Worm (Caenorhabditis elegans) whole organism, young adult: ENCODE data around the gene acd-3.

Experiments
- dox-1 ChIP-seq: fragments of 200-800 bp; sonication (Bioruptor generic); IDR thresholded peaks from 2 replicates; pipeline ENCODE4 v1.3.6; 2022; ENCODE audit warnings: missing genetic modification reagents, missing genetic modification characterization, missing compliant biosample characterization
- lin-35 ChIP-seq, 3 experiments: fragments of 150-350 bp in 2 of 3; sonication (generic microtip) in 1 of 3; optimal IDR thresholded peaks; 2 replicates each; lab custom pipeline; 2014 to 2018; ENCODE audit warnings: missing biosample characterization in 3 of 3, missing genetic modification characterization in 3 of 3, missing genetic modification reagents in 3 of 3
- rec-8 ChIP-seq, 2 experiments: sonication (generic microtip); optimal IDR thresholded peaks; 2 replicates each; lab custom pipeline; 2016; ENCODE audit warnings: mild to moderate bottlenecking in 2 of 2, missing genetic modification characterization in 2 of 2, missing genetic modification reagents in 2 of 2, missing genotype in 2 of 2, missing biosample characterization in 1 of 2, missing compliant biosample characterization in 1 of 2, moderate library complexity in 1 of 2

DNA sequence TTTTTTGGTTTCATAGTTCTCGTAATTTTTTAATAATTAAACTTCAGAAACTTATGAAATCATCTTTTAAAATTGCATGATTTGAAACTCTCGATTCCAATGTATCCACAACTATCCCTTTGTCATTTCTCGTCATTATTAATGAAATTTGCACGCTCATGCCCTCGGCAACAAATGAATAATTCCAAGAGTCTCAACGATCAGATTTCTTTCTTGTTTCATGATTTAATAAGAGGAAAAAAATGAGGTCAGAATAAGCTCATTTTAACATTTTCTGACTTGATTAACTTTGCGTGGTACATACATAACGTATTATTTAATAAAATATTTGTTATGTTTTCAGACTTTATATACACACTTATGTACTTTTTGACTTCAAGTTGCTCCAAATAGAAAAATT lies 10.7 kb upstream of the acd-3 start:
- TF ChIP-seq rec-8 (tag; optimal IDR thresholded peaks at IDR 0.05; lab: Kevin White, UChicago) (no peak), lin-35 (GFP tag; optimal IDR thresholded peaks at IDR 0.05; lab: Kevin White, UChicago) (no peak), dox-1 (GFP tag; lab: Robert Waterston, UW) (no peak)
